Worm (Caenorhabditis elegans) whole organism, mixed stage, embryonic: Measurements from ENCODE around the gene K11H3.8.

Experiments used
- bed-3 ChIP-seq: fragments of 200-800 bp; sonication (Bioruptor generic); optimal IDR thresholded peaks from 3 replicates; lab custom pipeline; 2018; ENCODE audit warnings: mild to moderate bottlenecking, missing genetic modification characterization, moderate library complexity, missing compliant biosample characterization
- blmp-1 ChIP-seq: fragments of 150-350 bp; optimal IDR thresholded peaks from 2 replicates; lab custom pipeline; 2014; ENCODE audit warnings: missing biosample characterization, missing genetic modification characterization
- ceh-39 ChIP-seq: fragments of 150-350 bp; optimal IDR thresholded peaks from 2 replicates; lab custom pipeline; 2014; ENCODE audit warnings: missing biosample characterization, missing genetic modification characterization
- ceh-43 ChIP-seq: fragments of 200-800 bp; sonication (Bioruptor generic); optimal IDR thresholded peaks from 2 replicates; lab custom pipeline; 2018; ENCODE audit warnings: mild to moderate bottlenecking, missing genetic modification characterization, moderate library complexity, missing compliant biosample characterization
- ceh-83 ChIP-seq: fragments of 200-800 bp; sonication (Bioruptor generic); optimal IDR thresholded peaks from 2 replicates; lab custom pipeline; 2018; ENCODE audit warnings: mild to moderate bottlenecking, missing genetic modification characterization, missing compliant biosample characterization
- ces-1 ChIP-seq: fragments of 150-350 bp; optimal IDR thresholded peaks from 2 replicates; lab custom pipeline; 2014; ENCODE audit warnings: missing biosample characterization, missing genetic modification reagents, missing genetic modification characterization
- cnd-1 ChIP-seq: fragments of 200-800 bp; sonication (Bioruptor generic); optimal IDR thresholded peaks from 2 replicates; lab custom pipeline; 2018; ENCODE audit warnings: mild to moderate bottlenecking, missing genetic modification characterization, missing compliant biosample characterization
- drap-1 ChIP-seq: fragments of 200-800 bp; sonication (Bioruptor generic); optimal IDR thresholded peaks from 3 replicates; lab custom pipeline; 2018; ENCODE audit warnings: mild to moderate bottlenecking, missing genetic modification characterization, missing compliant biosample characterization
- elt-1 ChIP-seq: sonication (generic microtip); optimal IDR thresholded peaks from 2 replicates; lab custom pipeline; 2017; ENCODE audit warnings: missing genetic modification characterization, mild to moderate bottlenecking, missing compliant biosample characterization, antibody characterized with exemption, moderate library complexity, borderline replicate concordance; ENCODE audit not compliant: insufficient read depth
- elt-3 ChIP-seq: fragments of 150-350 bp; optimal IDR thresholded peaks from 2 replicates; lab custom pipeline; 2014; ENCODE audit warnings: missing biosample characterization, missing genetic modification characterization
- flh-1 ChIP-seq: fragments of 200-800 bp; sonication (Bioruptor generic); optimal IDR thresholded peaks from 2 replicates; lab custom pipeline; 2018; ENCODE audit warnings: mild to moderate bottlenecking, missing genetic modification characterization, moderate library complexity, missing compliant biosample characterization
- ham-2 ChIP-seq: fragments of 200-800 bp; sonication (Bioruptor generic); optimal IDR thresholded peaks from 2 replicates; lab custom pipeline; 2018; ENCODE audit warnings: mild to moderate bottlenecking, missing genetic modification characterization, missing compliant biosample characterization
- hlh-1 ChIP-seq: fragments of 150-350 bp; optimal IDR thresholded peaks from 2 replicates; lab custom pipeline; 2014; ENCODE audit warnings: missing biosample characterization, missing genetic modification reagents, missing genetic modification characterization
- lin-13 ChIP-seq: fragments of 150-350 bp; optimal IDR thresholded peaks from 2 replicates; lab custom pipeline; 2014; ENCODE audit warnings: missing biosample characterization, missing genetic modification characterization
- lin-32 ChIP-seq: fragments of 200-800 bp; sonication (Bioruptor generic); optimal IDR thresholded peaks from 2 replicates; lab custom pipeline; 2018; ENCODE audit warnings: mild to moderate bottlenecking, missing genetic modification characterization, missing compliant biosample characterization
- lsy-2 ChIP-seq: fragments of 150-350 bp; optimal IDR thresholded peaks from 2 replicates; lab custom pipeline; 2014; ENCODE audit warnings: missing biosample characterization, missing genetic modification characterization
- mep-1 ChIP-seq: fragments of 150-350 bp; optimal IDR thresholded peaks from 2 replicates; lab custom pipeline; 2017; ENCODE audit warnings: missing biosample characterization, missing genetic modification reagents, missing genetic modification characterization, inconsistent platforms
- mls-2 ChIP-seq: sonication (generic microtip); optimal IDR thresholded peaks from 2 replicates; lab custom pipeline; 2016; ENCODE audit warnings: mild to moderate bottlenecking, missing genetic modification characterization, moderate library complexity, missing compliant biosample characterization
- nhr-12 ChIP-seq: fragments of 150-350 bp; optimal IDR thresholded peaks from 2 replicates; lab custom pipeline; 2014; ENCODE audit warnings: missing biosample characterization, missing genetic modification characterization
- nhr-237 ChIP-seq: fragments of 150-350 bp; optimal IDR thresholded peaks from 2 replicates; lab custom pipeline; 2014; ENCODE audit warnings: missing biosample characterization, missing genetic modification characterization
- nhr-28 ChIP-seq: fragments of 150-350 bp; optimal IDR thresholded peaks from 2 replicates; lab custom pipeline; 2014; ENCODE audit warnings: missing biosample characterization, missing genetic modification characterization
- nhr-76 ChIP-seq: sonication (generic microtip); optimal IDR thresholded peaks from 2 replicates; lab custom pipeline; 2017; ENCODE audit warnings: missing biosample characterization, missing genetic modification characterization
- pha-4 ChIP-seq: fragments of 150-350 bp; optimal IDR thresholded peaks from 2 replicates; lab custom pipeline; 2018; ENCODE audit warnings: missing biosample characterization, missing genetic modification reagents, missing genetic modification characterization
- sem-2 ChIP-seq: fragments of 200-800 bp; sonication (Bioruptor generic); optimal IDR thresholded peaks from 2 replicates; lab custom pipeline; 2018; ENCODE audit warnings: mild to moderate bottlenecking, missing genetic modification characterization, missing compliant biosample characterization
- snpc-4 ChIP-seq: fragments of 150-350 bp; optimal IDR thresholded peaks from 2 replicates; lab custom pipeline; 2014; ENCODE audit warnings: missing biosample characterization, missing genetic modification characterization
- sptf-1 ChIP-seq: sonication (generic microtip); optimal IDR thresholded peaks from 2 replicates; lab custom pipeline; 2017; ENCODE audit warnings: mild to moderate bottlenecking, missing genetic modification characterization, moderate library complexity, missing compliant biosample characterization
- tbx-8 ChIP-seq: fragments of 200-800 bp; sonication (Bioruptor generic); optimal IDR thresholded peaks from 2 replicates; lab custom pipeline; 2018; ENCODE audit warnings: mild to moderate bottlenecking, missing genetic modification characterization, moderate library complexity, missing compliant biosample characterization
- unc-120 ChIP-seq: sonication (generic microtip); optimal IDR thresholded peaks from 2 replicates; lab custom pipeline; 2017; ENCODE audit warnings: missing genetic modification characterization, missing compliant biosample characterization; ENCODE audit not compliant: poor library complexity, severe bottlenecking
- unc-39 ChIP-seq: fragments of 150-350 bp; optimal IDR thresholded peaks from 2 replicates; lab custom pipeline; 2014; ENCODE audit warnings: missing biosample characterization, missing genetic modification characterization
- unc-62 ChIP-seq: fragments of 150-350 bp; optimal IDR thresholded peaks from 2 replicates; lab custom pipeline; 2014; ENCODE audit warnings: missing biosample characterization, missing genetic modification reagents, missing genetic modification characterization
- zip-8 ChIP-seq: fragments of 150-350 bp; optimal IDR thresholded peaks from 2 replicates; lab custom pipeline; 2014; ENCODE audit warnings: missing biosample characterization, missing genetic modification characterization
- ztf-11 ChIP-seq: fragments of 150-350 bp; optimal IDR thresholded peaks from 2 replicates; lab custom pipeline; 2014; ENCODE audit warnings: missing biosample characterization, missing genetic modification characterization

The K11H3.8 gene

DNA sequence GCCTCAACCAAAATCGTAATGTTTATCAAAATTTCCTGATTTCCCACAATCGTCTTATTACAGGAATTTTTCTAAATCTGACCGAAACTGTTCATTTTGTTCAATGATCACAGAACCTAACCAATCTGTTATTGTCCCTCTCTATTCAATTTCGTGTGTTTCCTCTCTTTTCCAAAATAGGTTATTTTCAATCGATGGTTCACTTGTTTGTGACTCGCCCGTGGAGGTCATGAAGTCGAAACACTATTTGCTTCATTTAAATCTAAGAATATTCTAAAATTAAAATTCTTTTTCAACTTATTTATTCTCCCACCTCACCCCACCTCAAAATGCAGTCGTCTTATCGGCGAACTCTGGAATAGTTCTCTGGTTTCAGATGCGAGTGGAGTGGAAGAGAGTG, 15.9 kb downstream of the K11H3.8 start:
- TF ChIP-seq ceh-39 (tag; lab: Kevin White, UChicago) (no peak), sptf-1 (tag; lab: Kevin White, UChicago) (no peak), mep-1 (tag; lab: Kevin White, UChicago) (no peak), elt-3 (tag; lab: Kevin White, UChicago) (no peak), nhr-76 (no peak), lin-13 (tag; lab: Kevin White, UChicago) (no peak), ces-1 (GFP tag; lab: Kevin White, UChicago) (no peak), drap-1 (GFP tag; lab: Kevin White, UChicago) (no peak), tbx-8 (no peak), nhr-28 (tag; lab: Kevin White, UChicago) (no peak), mls-2 (tag; lab: Kevin White, UChicago) (no peak), nhr-237 (no peak), unc-39 (tag; lab: Kevin White, UChicago) (no peak), pha-4 (tag; lab: Kevin White, UChicago) (no peak), unc-120 (tag; lab: Kevin White, UChicago) (no peak), lsy-2 (tag; lab: Kevin White, UChicago) (no peak), bed-3 (GFP tag; lab: Kevin White, UChicago) (no peak), blmp-1 (no peak), ztf-11 (tag; lab: Kevin White, UChicago) (no peak)

DNA sequence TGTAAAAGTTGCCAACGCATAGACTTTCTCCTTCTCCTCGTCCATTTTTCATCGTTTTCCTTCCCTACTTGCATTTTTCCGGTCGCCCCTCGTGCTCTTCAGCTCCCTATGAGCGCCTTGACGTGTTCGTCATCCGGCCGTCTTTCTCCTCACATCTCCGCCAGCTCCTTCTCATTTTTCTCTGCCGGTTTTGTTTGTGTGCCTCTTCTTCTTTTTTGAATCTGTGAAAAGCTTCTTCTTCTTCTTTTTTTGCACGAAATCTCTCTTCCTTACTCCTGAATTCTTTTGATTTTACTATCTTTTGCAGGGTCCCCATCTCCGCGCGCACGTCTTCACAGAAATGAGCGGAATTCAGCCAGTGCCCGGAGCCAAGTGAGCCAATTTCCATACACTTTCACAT, 16.6 kb downstream of the K11H3.8 start, which contains the start of gene K11H3.3:
Gene K11H3.3, plus strand, starts transcription at position 308 of the 400 bp plus-strand sequence.
- TF ChIP-seq ztf-11 (tag; lab: Kevin White, UChicago) = no peak
- no peak for TF ChIP-seq ceh-83 (GFP tag; lab: Kevin White, UChicago)
- TF ChIP-seq ceh-43 (GFP tag; lab: Kevin White, UChicago) = no peak
- no peak for TF ChIP-seq cnd-1 (tag; lab: Kevin White, UChicago)
- no peak for TF ChIP-seq elt-1 (tag; lab: Kevin White, UChicago)
- no peak for TF ChIP-seq flh-1 (GFP tag; lab: Kevin White, UChicago)
- TF ChIP-seq lin-32 (GFP tag; lab: Kevin White, UChicago) = no peak
- no peak for TF ChIP-seq hlh-1
- no peak for TF ChIP-seq ceh-39 (tag; lab: Kevin White, UChicago)
- no peak for TF ChIP-seq nhr-237
- TF ChIP-seq zip-8 = no peak
- no peak for TF ChIP-seq mep-1 (tag; lab: Kevin White, UChicago)
- TF ChIP-seq mls-2 (tag; lab: Kevin White, UChicago) = no peak
- TF ChIP-seq tbx-8 = no peak
- no peak for TF ChIP-seq elt-3 (tag; lab: Kevin White, UChicago)

DNA sequence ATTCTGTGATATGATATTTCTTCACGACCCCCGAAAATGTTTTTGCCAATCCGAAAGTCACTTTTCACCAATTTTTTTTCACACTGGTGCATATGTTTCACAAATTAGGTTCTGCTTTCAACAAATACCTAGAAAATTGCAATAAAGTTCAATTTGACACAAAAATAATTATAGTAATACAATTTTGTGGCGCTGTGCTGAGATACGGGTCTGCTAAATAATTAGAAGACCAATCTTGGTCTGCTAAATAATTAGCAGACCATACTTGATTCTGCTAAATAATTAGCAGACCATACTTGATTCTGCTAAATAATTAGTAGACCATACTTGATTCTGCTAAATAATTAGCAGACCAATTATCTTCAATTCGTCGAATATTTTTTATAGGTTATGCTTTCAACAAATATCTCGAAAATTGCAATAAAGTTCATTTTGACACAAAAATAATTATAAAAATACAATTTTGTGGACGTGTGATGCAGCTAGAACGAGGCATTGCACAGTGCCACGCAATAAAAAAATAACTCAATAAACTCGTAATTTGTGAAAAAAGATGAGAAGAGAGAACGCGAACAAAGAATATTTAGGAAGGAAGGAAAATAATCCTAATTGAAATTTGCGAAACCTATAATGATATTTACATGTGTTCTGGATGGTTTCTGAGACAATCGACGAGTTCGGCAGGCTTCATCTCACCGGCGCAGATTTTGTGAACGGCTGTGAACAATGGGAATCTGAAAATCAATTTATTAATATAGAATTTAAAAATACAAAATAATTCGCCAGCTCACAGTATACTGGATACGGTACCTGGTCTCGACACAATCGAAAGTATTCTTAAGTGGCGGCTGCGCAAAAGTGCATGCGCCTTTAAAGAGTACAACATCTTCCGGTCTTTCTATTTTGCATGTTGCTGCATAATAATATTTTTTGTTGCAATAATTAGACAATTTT, 19.0 kb downstream of the K11H3.8 start:
- TF ChIP-seq ceh-43 (GFP tag; lab: Kevin White, UChicago) (peak; percentile 75), sptf-1 (tag; lab: Kevin White, UChicago) (peak; percentile 1), sem-2 (GFP tag; lab: Kevin White, UChicago) (no peak)

DNA sequence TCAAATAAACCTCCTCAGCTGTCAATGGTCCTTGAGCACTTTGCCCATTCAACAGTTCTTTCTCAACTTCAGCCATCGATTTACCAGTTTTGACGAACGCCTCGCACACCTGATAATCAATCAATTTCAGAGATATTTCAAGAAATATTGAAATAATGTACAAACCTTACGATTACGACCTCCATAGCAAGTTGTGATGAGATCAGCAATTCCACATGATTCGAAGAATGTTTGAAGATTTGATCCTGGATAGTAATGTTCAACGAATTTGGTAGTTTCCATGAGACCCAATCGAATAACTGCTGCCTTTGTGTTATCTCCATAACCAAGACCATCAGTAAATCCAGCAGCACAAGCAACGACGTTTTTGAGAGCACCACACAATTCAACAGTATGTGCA, 20.0 kb downstream of the K11H3.8 start:
- TF ChIP-seq unc-39 (tag; lab: Kevin White, UChicago) = no peak
- TF ChIP-seq flh-1 (GFP tag; lab: Kevin White, UChicago) = no peak
- TF ChIP-seq ceh-83 (GFP tag; lab: Kevin White, UChicago) = no peak
- TF ChIP-seq ceh-39 (tag; lab: Kevin White, UChicago) = no peak
- TF ChIP-seq tbx-8 = no peak
- no peak for TF ChIP-seq snpc-4
- no peak for TF ChIP-seq sptf-1 (tag; lab: Kevin White, UChicago)
- TF ChIP-seq ham-2 (GFP tag; lab: Kevin White, UChicago) = no peak
- TF ChIP-seq blmp-1 = no peak

DNA sequence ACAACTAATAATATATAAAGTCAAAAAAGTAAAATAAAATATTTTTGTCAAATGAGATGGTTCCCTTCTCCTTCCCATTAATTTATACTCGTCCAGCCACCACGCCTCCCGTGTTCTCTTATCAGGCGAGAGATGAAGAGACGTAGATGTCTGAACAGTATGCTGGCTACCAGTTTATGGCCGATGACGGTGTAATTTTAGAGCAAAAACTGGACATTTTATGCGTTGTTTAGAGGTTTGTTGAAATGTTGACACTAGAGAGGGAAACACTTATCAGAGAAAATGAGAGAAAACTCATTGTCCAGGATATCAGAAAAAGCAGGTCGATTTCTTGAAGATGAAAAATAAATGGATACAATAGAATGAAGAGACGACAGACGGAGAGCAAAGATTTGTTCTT, 22.1 kb downstream of the K11H3.8 start:
- TF ChIP-seq nhr-237 = no peak
- no peak for TF ChIP-seq sem-2 (GFP tag; lab: Kevin White, UChicago)
- no peak for TF ChIP-seq mep-1 (tag; lab: Kevin White, UChicago)
- no peak for TF ChIP-seq nhr-12 (tag; lab: Kevin White, UChicago)
- no peak for TF ChIP-seq mls-2 (tag; lab: Kevin White, UChicago)
- no peak for TF ChIP-seq lin-13 (tag; lab: Kevin White, UChicago)
- no peak for TF ChIP-seq elt-1 (tag; lab: Kevin White, UChicago)
- no peak for TF ChIP-seq bed-3 (GFP tag; lab: Kevin White, UChicago)
- TF ChIP-seq unc-62 = no peak
- no peak for TF ChIP-seq pha-4 (tag; lab: Kevin White, UChicago)
- no peak for TF ChIP-seq sptf-1 (tag; lab: Kevin White, UChicago)
